Fruit fly (Drosophila melanogaster) whole organism, embryonic: Measurements from ENCODE around the gene Rab7.

Source experiments
- CG12104 ChIP-seq: fragments of 200-800 bp; sonication (Bioruptor generic); optimal IDR thresholded peaks from 3 replicates; lab custom pipeline; 2016; ENCODE audit warnings: missing biosample characterization, missing genetic modification characterization
- CG14050 ChIP-seq: fragments of 200-800 bp; sonication (Bioruptor generic); IDR thresholded peaks from 3 replicates; pipeline ENCODE4 v1.3.6; 2022; ENCODE audit warnings: missing biosample characterization, missing genetic modification characterization
- CG16863 ChIP-seq: fragments of 200-800 bp; sonication (Bioruptor generic); optimal IDR thresholded peaks from 3 replicates; lab custom pipeline; 2016; ENCODE audit warnings: missing biosample characterization, missing genetic modification characterization
- CG18262 ChIP-seq: fragments of 200-800 bp; optimal IDR thresholded peaks from 3 replicates; lab custom pipeline; 2019; ENCODE audit warnings: missing biosample characterization, mild to moderate bottlenecking, missing genetic modification characterization, moderate library complexity
- CG2129 ChIP-seq: fragments of 200-800 bp; sonication (Bioruptor generic); IDR thresholded peaks from 2 replicates; pipeline ENCODE4 v1.3.6; 2022; ENCODE audit warnings: missing biosample characterization, missing genetic modification characterization; ENCODE audit not compliant: partially characterized antibody
- CG2712 ChIP-seq: fragments of 200-800 bp; optimal IDR thresholded peaks from 3 replicates; lab custom pipeline; 2019; ENCODE audit warnings: missing biosample characterization, mild to moderate bottlenecking, missing genetic modification characterization, moderate library complexity
- CG32532 ChIP-seq: fragments of 200-800 bp; sonication (Bioruptor generic); IDR thresholded peaks from 2 replicates; pipeline ENCODE4 v1.3.6; 2022; ENCODE audit warnings: missing biosample characterization, missing genetic modification characterization
- CG4328 ChIP-seq: fragments of 200-800 bp; sonication (Bioruptor generic); optimal IDR thresholded peaks from 3 replicates; lab custom pipeline; 2017; ENCODE audit warnings: missing biosample characterization, missing genetic modification reagents, missing genetic modification characterization
- CG4617 ChIP-seq: fragments of 200-800 bp; sonication (Bioruptor generic); optimal IDR thresholded peaks from 3 replicates; lab custom pipeline; 2016; ENCODE audit warnings: missing biosample characterization, missing genetic modification characterization, borderline replicate concordance
- CG6654 ChIP-seq: fragments of 200-800 bp; sonication (Bioruptor generic); optimal IDR thresholded peaks from 2 replicates; lab custom pipeline; 2017; ENCODE audit warnings: missing biosample characterization, mild to moderate bottlenecking, missing genetic modification characterization
- CG7271 ChIP-seq: fragments of 200-800 bp; sonication (Bioruptor generic); optimal IDR thresholded peaks from 2 replicates; lab custom pipeline; 2018; ENCODE audit warnings: missing biosample characterization, mild to moderate bottlenecking, missing genetic modification characterization, moderate library complexity
- CG7357 ChIP-seq: fragments of 200-800 bp; sonication (Bioruptor generic); IDR thresholded peaks from 3 replicates; pipeline ENCODE4 v1.3.6; 2022; ENCODE audit warnings: missing biosample characterization, missing genetic modification characterization
- D19A ChIP-seq: fragments of 200-800 bp; optimal IDR thresholded peaks from 3 replicates; lab custom pipeline; 2019; ENCODE audit warnings: missing biosample characterization, mild to moderate bottlenecking, missing genetic modification characterization, moderate library complexity
- Doc2 ChIP-seq: fragments of 200-800 bp; sonication (Bioruptor generic); IDR thresholded peaks from 2 replicates; pipeline ENCODE4 v1.3.6; 2022; ENCODE audit warnings: missing biosample characterization, missing genetic modification characterization
- E2f2 ChIP-seq: fragments of 200-800 bp; sonication (Bioruptor generic); IDR thresholded peaks from 2 replicates; pipeline ENCODE4 v1.3.6; 2022; ENCODE audit warnings: missing biosample characterization, missing genetic modification characterization
- Elba2 ChIP-seq: fragments of 200-800 bp; sonication (Bioruptor generic); optimal IDR thresholded peaks from 3 replicates; lab custom pipeline; 2016; ENCODE audit warnings: missing biosample characterization, missing genetic modification characterization
- HLH4C ChIP-seq: fragments of 200-800 bp; sonication (Bioruptor generic); IDR thresholded peaks from 3 replicates; pipeline ENCODE4 v1.3.6; 2022; ENCODE audit warnings: missing biosample characterization, missing genetic modification characterization; ENCODE audit not compliant: partially characterized antibody
- Lhr ChIP-seq: fragments of 200-800 bp; sonication (Bioruptor generic); optimal IDR thresholded peaks from 3 replicates; lab custom pipeline; 2017; ENCODE audit warnings: mild to moderate bottlenecking, missing biosample characterization, missing genetic modification reagents, missing genetic modification characterization
- Med ChIP-seq: fragments of 200-800 bp; sonication (Bioruptor generic); peaks from one replicate; lab custom pipeline; 2016; ENCODE audit warnings: missing biosample characterization, missing genetic modification characterization, mild to moderate bottlenecking, inconsistent platforms, moderate library complexity
- NFAT ChIP-seq: fragments of 200-800 bp; sonication (Bioruptor generic); IDR thresholded peaks from 2 replicates; pipeline ENCODE4 v1.3.6; 2022; ENCODE audit warnings: missing biosample characterization, missing genetic modification characterization
- Nf-YB ChIP-seq: fragments of 200-800 bp; sonication (Bioruptor generic); optimal IDR thresholded peaks from 3 replicates; lab custom pipeline; 2019; ENCODE audit warnings: missing biosample characterization, mild to moderate bottlenecking, missing genetic modification characterization, moderate library complexity
- Rfx ChIP-seq: fragments of 200-800 bp; sonication (Bioruptor generic); IDR thresholded peaks from 2 replicates; pipeline ENCODE4 v1.3.6; 2022; ENCODE audit warnings: missing biosample characterization, missing genetic modification characterization
- Rx ChIP-seq: fragments of 200-800 bp; sonication (Bioruptor generic); IDR thresholded peaks from 2 replicates; pipeline ENCODE4 v1.3.6; 2022; ENCODE audit warnings: missing biosample characterization, missing genetic modification characterization
- abd-A ChIP-seq: fragments of 200-800 bp; sonication (Bioruptor generic); optimal IDR thresholded peaks from 3 replicates; lab custom pipeline; 2019; ENCODE audit warnings: missing biosample characterization, mild to moderate bottlenecking, missing genetic modification characterization, moderate library complexity
- bcd ChIP-seq: fragments of 200-800 bp; sonication (Bioruptor generic); optimal IDR thresholded peaks from 2 replicates; lab custom pipeline; 2017; ENCODE audit warnings: missing biosample characterization, mild to moderate bottlenecking, missing genetic modification characterization
- crc ChIP-seq: fragments of 200-800 bp; sonication (Bioruptor generic); optimal IDR thresholded peaks from 2 replicates; lab custom pipeline; 2016; ENCODE audit warnings: missing biosample characterization, missing genetic modification characterization
- danr ChIP-seq: fragments of 200-800 bp; sonication (Bioruptor generic); IDR thresholded peaks from 2 replicates; pipeline ENCODE4 v1.3.6; 2022; ENCODE audit warnings: missing biosample characterization, missing genetic modification characterization
- gcm2 ChIP-seq: fragments of 200-800 bp; sonication (Bioruptor generic); optimal IDR thresholded peaks from 2 replicates; lab custom pipeline; 2016; ENCODE audit warnings: missing biosample characterization, missing genetic modification characterization
- kay ChIP-seq: fragments of 200-800 bp; sonication (Bioruptor generic); optimal IDR thresholded peaks from 2 replicates; lab custom pipeline; 2016; ENCODE audit warnings: missing biosample characterization, missing genetic modification characterization
- kni ChIP-seq: fragments of 200-800 bp; sonication (Bioruptor generic); optimal IDR thresholded peaks from 3 replicates; lab custom pipeline; 2017; ENCODE audit warnings: mild to moderate bottlenecking, missing biosample characterization, missing genetic modification reagents, missing genetic modification characterization
- luna ChIP-seq: fragments of 200-800 bp; sonication (Bioruptor generic); optimal IDR thresholded peaks from 2 replicates; lab custom pipeline; 2016; ENCODE audit warnings: missing biosample characterization, missing genetic modification characterization
- mirr ChIP-seq: fragments of 200-800 bp; sonication (Bioruptor generic); optimal IDR thresholded peaks from 3 replicates; lab custom pipeline; 2018; ENCODE audit warnings: missing biosample characterization, mild to moderate bottlenecking, missing genetic modification characterization
- otp ChIP-seq: fragments of 200-800 bp; sonication (Bioruptor generic); IDR thresholded peaks from 3 replicates; pipeline ENCODE4, ENCODE4 v1.3.6; 2022; ENCODE audit warnings: missing biosample characterization, missing genetic modification characterization
- pita ChIP-seq: fragments of 200-800 bp; sonication (Bioruptor generic); optimal IDR thresholded peaks from 2 replicates; lab custom pipeline; 2017; ENCODE audit warnings: missing biosample characterization, mild to moderate bottlenecking, missing genetic modification characterization
- pum ChIP-seq: fragments of 200-800 bp; sonication (Bioruptor generic); optimal IDR thresholded peaks from 2 replicates; lab custom pipeline; 2016; ENCODE audit warnings: missing biosample characterization, missing genetic modification characterization
- seq ChIP-seq: fragments of 200-800 bp; sonication (Bioruptor generic); IDR thresholded peaks from 2 replicates; pipeline ENCODE4 v1.3.6; 2022; ENCODE audit warnings: missing biosample characterization, missing genetic modification characterization
- slou ChIP-seq: fragments of 200-800 bp; sonication (Bioruptor generic); optimal IDR thresholded peaks from 3 replicates; lab custom pipeline; 2016; ENCODE audit warnings: missing biosample characterization, missing genetic modification characterization
- sob ChIP-seq: fragments of 200-800 bp; sonication (Bioruptor generic); IDR thresholded peaks from 2 replicates; pipeline ENCODE4 v1.3.6; 2022; ENCODE audit warnings: missing biosample characterization, missing genetic modification characterization
- sqz ChIP-seq: fragments of 200-800 bp; sonication (Bioruptor generic); optimal IDR thresholded peaks from 3 replicates; lab custom pipeline; 2018; ENCODE audit warnings: missing biosample characterization, mild to moderate bottlenecking, missing genetic modification characterization
- zf30C ChIP-seq: fragments of 200-800 bp; sonication (Bioruptor generic); optimal IDR thresholded peaks from 3 replicates; lab custom pipeline; 2018; ENCODE audit warnings: missing biosample characterization, mild to moderate bottlenecking, missing genetic modification characterization

Gene Rab7

dm6 chr3R:24006449-24007159 lies 13.8 kb downstream of the Rab7 start (continued):
- TF ChIP-seq pum (GFP tag; lab: Kevin White, UChicago) = no peak
- TF ChIP-seq crc (GFP tag; lab: Kevin White, UChicago) = no peak
- no peak for TF ChIP-seq abd-A (tag; lab: Kevin White, UChicago)
- no peak for TF ChIP-seq Elba2
- no peak for TF ChIP-seq gcm2 (GFP tag; lab: Kevin White, UChicago)
- no peak for TF ChIP-seq sob
- TF ChIP-seq CG4328 (GFP tag; lab: Kevin White, UChicago) = no peak
- no peak for TF ChIP-seq CG2712 (tag; lab: Kevin White, UChicago)
- peak; percentile 47 for TF ChIP-seq Rfx (GFP tag; lab: Robert Waterston, UW)
- 0 out of 3 replicates have a peak, but pooled peaks have one; percentile 22 for TF ChIP-seq otp (GFP tag; lab: Robert Waterston, UW)
- no peak for TF ChIP-seq Nf-YB
- no peak for TF ChIP-seq CG14050 (GFP tag; lab: Robert Waterston, UW)
- no peak for TF ChIP-seq sqz
- TF ChIP-seq Doc2 (GFP tag; lab: Robert Waterston, UW) = no peak
- peak; percentile 72 for TF ChIP-seq Med (GFP tag; lab: Kevin White, UChicago)
- no peak for TF ChIP-seq danr (GFP tag; lab: Robert Waterston, UW)
- TF ChIP-seq slou (GFP tag; lab: Kevin White, UChicago) = no peak
- no peak for TF ChIP-seq CG16863
- no peak for TF ChIP-seq D19A (tag; lab: Kevin White, UChicago)
- no peak for TF ChIP-seq CG7357 (GFP tag; lab: Robert Waterston, UW)
- 0 out of 2 replicates have a peak, but pooled peaks have one; percentile 11 for TF ChIP-seq seq (GFP tag; lab: Robert Waterston, UW)
- TF ChIP-seq CG7271 (tag; lab: Kevin White, UChicago) = no peak
- TF ChIP-seq CG32532 (GFP tag; lab: Robert Waterston, UW) = no peak
- peak; percentile 46 for TF ChIP-seq mirr (GFP tag; lab: Kevin White, UChicago)
- no peak for TF ChIP-seq CG6654 (GFP tag; lab: Kevin White, UChicago)
- no peak for TF ChIP-seq CG18262 (tag; lab: Kevin White, UChicago)
- peak; percentile 11 for TF ChIP-seq kay (GFP tag; lab: Kevin White, UChicago)
- TF ChIP-seq pita (GFP tag; lab: Kevin White, UChicago) = no peak
- TF ChIP-seq CG12104 (GFP tag; lab: Kevin White, UChicago) = no peak
- no peak for TF ChIP-seq E2f2 (GFP tag; lab: Robert Waterston, UW)
- TF ChIP-seq HLH4C = no peak
- no peak for TF ChIP-seq luna (GFP tag; lab: Kevin White, UChicago)
- TF ChIP-seq CG2129 = no peak
- no peak for TF ChIP-seq zf30C
- TF ChIP-seq Rx (GFP tag; lab: Robert Waterston, UW) = no peak
- peak; percentile 32 for TF ChIP-seq kni
- TF ChIP-seq CG4617 = no peak
- TF ChIP-seq NFAT (GFP tag; lab: Robert Waterston, UW) = no peak
- TF ChIP-seq bcd (GFP tag; lab: Kevin White, UChicago) = no peak
- no peak for TF ChIP-seq Lhr (GFP tag; lab: Kevin White, UChicago)
